Fruit fly (Drosophila melanogaster) whole organism, wandering third instar larva: ENCODE results near the gene Prx1.

Experiments
- Abd-B ChIP-seq: fragments of >200 bp; optimal IDR thresholded peaks from 2 replicates; lab custom pipeline; 2017; ENCODE audit warnings: missing biosample characterization, missing genetic modification characterization
- Hnf4 ChIP-seq: fragments of 200-800 bp; sonication (Bioruptor generic); optimal IDR thresholded peaks from 2 replicates; lab custom pipeline; 2016; ENCODE audit warnings: missing biosample characterization, mild to moderate bottlenecking, missing genetic modification characterization
- OdsH ChIP-seq: fragments of 200-800 bp; sonication (Bioruptor generic); optimal IDR thresholded peaks from 2 replicates; lab custom pipeline; 2016; ENCODE audit warnings: missing biosample characterization, mild to moderate bottlenecking, missing genetic modification characterization
- Sp1 ChIP-seq: fragments of 200-800 bp; sonication (Bioruptor generic); optimal IDR thresholded peaks from 3 replicates; lab custom pipeline; 2019; ENCODE audit warnings: missing biosample characterization, mild to moderate bottlenecking, missing genetic modification characterization, moderate library complexity
- dsf ChIP-seq: sonication (Bioruptor generic); optimal IDR thresholded peaks from 2 replicates; lab custom pipeline; 2016; ENCODE audit warnings: missing biosample characterization, missing genetic modification characterization, borderline replicate concordance
- foxo ChIP-seq, 2 experiments: fragments of 200-800 bp; sonication (Bioruptor generic); optimal IDR thresholded peaks; 2 replicates in 1 of 2; 3 replicates in 1 of 2; lab custom pipeline; 2016 to 2017; ENCODE audit warnings: missing biosample characterization in 2 of 2, missing genetic modification characterization in 2 of 2
- jim ChIP-seq: fragments of 175-275, 200-325 bp; sonication (Bioruptor generic); optimal IDR thresholded peaks from 2 replicates; lab custom pipeline; 2016; ENCODE audit warnings: missing biosample characterization, mild to moderate bottlenecking, missing genetic modification characterization

DNA sequence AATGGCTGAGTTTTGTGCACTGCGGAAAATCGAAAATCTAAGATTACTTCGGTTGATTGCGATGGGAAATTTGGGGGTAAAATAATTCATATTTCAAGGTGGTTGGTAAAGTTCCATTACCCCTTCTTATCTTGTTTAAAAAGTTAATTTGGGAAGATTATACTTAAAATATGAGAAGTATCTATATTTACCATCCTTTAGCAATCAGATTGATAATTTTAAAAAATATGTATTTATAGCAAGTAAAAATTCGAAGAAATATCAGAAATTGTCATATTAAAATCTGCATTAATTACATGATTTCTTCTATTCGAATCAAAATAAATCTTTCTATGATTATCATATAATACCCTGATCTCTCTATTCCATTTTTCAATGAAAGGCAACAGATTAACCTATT lies 12.1 kb upstream of the Prx1 start:
- TF ChIP-seq Abd-B (GFP tag; lab: Kevin White, UChicago) = no peak
- no peak for TF ChIP-seq Hnf4 (GFP tag; lab: Kevin White, UChicago)
- TF ChIP-seq Sp1 (GFP tag; lab: Kevin White, UChicago) = no peak
- TF ChIP-seq jim = no peak
- TF ChIP-seq foxo (GFP tag; optimal IDR thresholded peaks at IDR 0.05; lab: Kevin White, UChicago) = no peak
- TF ChIP-seq dsf (GFP tag; lab: Kevin White, UChicago) = no peak
- no peak for TF ChIP-seq OdsH
